Worm (Caenorhabditis elegans): ENCODE results near the gene nhr-173.

Gene nhr-173

DNA sequence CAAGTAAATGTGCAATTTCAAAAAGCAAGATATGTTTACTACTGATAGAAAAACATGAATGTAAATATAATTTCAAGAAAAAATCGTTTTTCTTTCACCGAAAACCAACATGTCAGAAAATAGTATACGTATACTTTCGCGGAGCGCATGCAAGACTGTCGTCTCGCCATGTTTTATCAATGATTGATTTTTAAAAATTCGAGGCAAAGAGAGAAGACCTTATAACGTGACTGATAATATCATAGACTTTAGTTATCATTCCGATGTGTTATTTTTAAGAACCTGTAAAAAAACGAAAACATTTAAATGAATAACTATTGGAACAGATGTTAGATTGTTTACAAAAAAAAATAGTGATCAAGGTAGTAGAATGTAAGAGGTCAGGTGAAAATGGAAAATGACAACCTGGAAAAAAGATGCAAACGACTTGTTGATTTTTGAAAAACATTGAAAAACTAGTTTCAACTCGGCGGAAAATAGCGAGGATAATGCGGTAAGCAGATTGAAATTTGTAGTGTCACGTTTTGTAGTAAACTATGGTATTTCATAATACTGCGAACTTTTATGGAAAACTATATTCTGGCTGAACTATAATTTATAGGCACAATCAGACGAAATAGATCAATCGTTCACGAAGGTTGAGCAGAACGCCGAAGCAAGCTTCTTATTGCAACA, 8.8 kb upstream of the nhr-173 start:
- no peak for TF ChIP-seq skn-1 (tag; optimal IDR thresholded peaks at IDR 0.05)
- no peak for TF ChIP-seq sox-4 (tag; optimal IDR thresholded peaks at IDR 0.05)
- TF ChIP-seq dpl-1 (GFP tag; optimal IDR thresholded peaks at IDR 0.05), result no peak
- TF ChIP-seq grh-1 (GFP tag; IDR thresholded peaks at IDR 0.05), result peak; percentile 51; the same call in 1 of the 2 replicates
- no peak for TF ChIP-seq unc-30 (tag; optimal IDR thresholded peaks at IDR 0.05)
- TF ChIP-seq egl-13 (tag; optimal IDR thresholded peaks at IDR 0.05), result no peak
- peak; percentile 19 for TF ChIP-seq nhr-85 (tag)
- peak; percentile 72 for TF ChIP-seq nhr-20 (tag; optimal IDR thresholded peaks at IDR 0.05)
- peak in 1 of 2 experiments; percentile 27 for TF ChIP-seq lin-35 (GFP tag; optimal IDR thresholded peaks at IDR 0.05)
- TF ChIP-seq fkh-10 (GFP tag; optimal IDR thresholded peaks at IDR 0.05), result no peak
- peak; percentile 5 for TF ChIP-seq mep-1 (tag; optimal IDR thresholded peaks at IDR 0.05)
- TF ChIP-seq elt-2 (tag; optimal IDR thresholded peaks at IDR 0.05), result peak; percentile 46
- TF ChIP-seq irx-1 (tag; optimal IDR thresholded peaks at IDR 0.05), result no peak
- no peak for TF ChIP-seq hlh-17 (GFP tag; optimal IDR thresholded peaks at IDR 0.05; ENCODE audit: borderline replicate concordance)
- no peak for TF ChIP-seq lin-14 (GFP tag; optimal IDR thresholded peaks at IDR 0.05)
- TF ChIP-seq efl-1 (optimal IDR thresholded peaks at IDR 0.05), result no peak
- peak in 1 of 2 experiments; percentile 41 for TF ChIP-seq efl-1 (GFP tag; optimal IDR thresholded peaks at IDR 0.05 in 1 of 2)
- no peak for TF ChIP-seq fkh-8 (tag; optimal IDR thresholded peaks at IDR 0.05)
- no peak for TF ChIP-seq xbp-1 (tag; optimal IDR thresholded peaks at IDR 0.05)
- TF ChIP-seq snpc-4 (tag; optimal IDR thresholded peaks at IDR 0.05), result no peak
- TF ChIP-seq tbx-2 (tag; optimal IDR thresholded peaks at IDR 0.05), result no peak
- TF ChIP-seq snu-23 (GFP tag; optimal IDR thresholded peaks at IDR 0.05), result peak; percentile 50
- no peak for TF ChIP-seq pax-3 (tag; optimal IDR thresholded peaks at IDR 0.05)
- no peak for TF ChIP-seq rnt-1 (tag; optimal IDR thresholded peaks at IDR 0.05)

DNA sequence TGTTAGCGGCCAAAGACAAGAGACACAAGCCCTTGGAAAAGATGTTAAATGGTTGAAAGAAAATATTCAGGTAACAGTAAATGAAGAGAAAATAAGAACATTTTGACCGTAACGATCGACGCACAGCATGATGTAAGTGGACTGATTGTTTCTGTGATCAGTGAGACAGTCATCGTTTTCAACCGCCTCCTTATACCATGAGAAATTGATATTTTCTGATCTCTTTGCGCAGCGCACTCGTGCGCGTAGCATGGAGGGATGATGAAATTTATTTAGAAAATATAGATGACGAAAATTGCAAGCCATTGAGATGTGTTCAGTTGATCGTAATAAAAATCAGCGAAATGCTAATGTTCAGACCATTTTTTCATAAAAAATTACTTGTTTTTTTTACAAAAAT, 5.8 kb upstream of the nhr-173 start:
- peak; percentile 15 for TF ChIP-seq lin-14 (GFP tag; optimal IDR thresholded peaks at IDR 0.05)
- TF ChIP-seq nhr-90 (tag; optimal IDR thresholded peaks at IDR 0.05; ENCODE audit: poor library complexity), result peak; percentile 0
- TF ChIP-seq nhr-84 (tag; optimal IDR thresholded peaks at IDR 0.05), result no peak
- TF ChIP-seq pqm-1 (tag; optimal IDR thresholded peaks at IDR 0.05), result no peak
- TF ChIP-seq mdl-1 (tag; optimal IDR thresholded peaks at IDR 0.05), result no peak
- TF ChIP-seq unc-30 (tag; optimal IDR thresholded peaks at IDR 0.05), result no peak
- TF ChIP-seq elt-3 (tag; optimal IDR thresholded peaks at IDR 0.05), result peak in 1 of 6 experiments; percentile 31
- TF ChIP-seq blmp-1 (tag; optimal IDR thresholded peaks at IDR 0.05), result peak; percentile 49
- no peak for TF ChIP-seq hlh-4 (tag; optimal IDR thresholded peaks at IDR 0.05)
- TF ChIP-seq efl-1 (optimal IDR thresholded peaks at IDR 0.05), result no peak
- TF ChIP-seq efl-1 (GFP tag; optimal IDR thresholded peaks at IDR 0.05 in 1 of 2), result peak in 1 of 2 experiments; percentile 79
- TF ChIP-seq sox-4 (tag; optimal IDR thresholded peaks at IDR 0.05), result no peak

DNA sequence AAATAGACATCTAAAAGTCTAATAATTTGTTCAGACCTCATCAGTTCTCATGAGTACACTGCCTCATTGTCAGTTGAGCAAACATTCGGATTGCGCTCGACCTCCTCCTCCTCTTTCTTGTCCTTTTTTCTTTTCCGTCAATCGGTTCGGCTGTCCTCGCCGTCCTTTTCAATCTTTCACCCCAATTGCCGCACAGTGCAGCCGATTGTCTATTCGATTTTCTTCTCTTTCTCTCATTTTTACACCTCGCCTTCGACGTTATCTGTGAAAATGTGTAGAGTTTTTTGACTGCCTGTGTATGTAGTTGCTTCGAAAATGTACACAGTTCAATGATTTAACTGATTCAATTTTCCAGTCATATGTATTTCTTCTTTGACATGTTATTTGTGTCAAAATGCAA, 2.2 kb upstream of the nhr-173 start:
- TF ChIP-seq C34B4.2 (tag; optimal IDR thresholded peaks at IDR 0.05), result no peak
- no peak for TF ChIP-seq sox-4 (tag; optimal IDR thresholded peaks at IDR 0.05)
- TF ChIP-seq nhr-85 (tag), result peak; percentile 37
- TF ChIP-seq lsy-2 (tag; optimal IDR thresholded peaks at IDR 0.05), result peak in 1 of 2 experiments; percentile 2
- peak; percentile 39 for TF ChIP-seq nhr-20 (tag; optimal IDR thresholded peaks at IDR 0.05)
- peak; percentile 13 for TF ChIP-seq snu-23 (GFP tag; optimal IDR thresholded peaks at IDR 0.05)
- TF ChIP-seq swsn-7 (tag; optimal IDR thresholded peaks at IDR 0.05), result no peak
- TF ChIP-seq mep-1 (tag; optimal IDR thresholded peaks at IDR 0.05), result peak; percentile 19
- no peak for TF ChIP-seq fos-1 (tag; optimal IDR thresholded peaks at IDR 0.05)
- TF ChIP-seq efl-1 (optimal IDR thresholded peaks at IDR 0.05), result no peak
- peak in 1 of 2 experiments; percentile 35 for TF ChIP-seq efl-1 (GFP tag; optimal IDR thresholded peaks at IDR 0.05 in 1 of 2)
- TF ChIP-seq blmp-1 (tag; optimal IDR thresholded peaks at IDR 0.05), result peak; percentile 48
- TF ChIP-seq lin-35 (GFP tag; optimal IDR thresholded peaks at IDR 0.05), result peak in 1 of 2 experiments; percentile 44
- TF ChIP-seq elt-2 (tag; optimal IDR thresholded peaks at IDR 0.05), result peak; percentile 23
- TF ChIP-seq ceh-82 (tag; optimal IDR thresholded peaks at IDR 0.05), result peak in 1 of 3 experiments; percentile 25
- TF ChIP-seq tlp-1 (tag; optimal IDR thresholded peaks at IDR 0.05), result no peak
- TF ChIP-seq lin-14 (GFP tag; optimal IDR thresholded peaks at IDR 0.05), result peak; percentile 49
